Fruit fly (Drosophila melanogaster) whole organism, embryonic: Measurements from ENCODE around the gene CG32161.

Source experiments
- Atf3 ChIP-seq: fragments of 200-800 bp; sonication (Bioruptor generic); optimal IDR thresholded peaks from 3 replicates; lab custom pipeline; 2016; ENCODE audit warnings: missing biosample characterization, missing genetic modification characterization
- Blimp-1 ChIP-seq: fragments of 200-800 bp; sonication (Bioruptor generic); optimal IDR thresholded peaks from 3 replicates; lab custom pipeline; 2018; ENCODE audit warnings: missing biosample characterization, missing genetic modification characterization, mild to moderate bottlenecking, moderate library complexity, missing genetic modification reagents
- CG10431 ChIP-seq: fragments of 200-800 bp; sonication (Bioruptor generic); optimal IDR thresholded peaks from 3 replicates; lab custom pipeline; 2018; ENCODE audit warnings: missing biosample characterization, mild to moderate bottlenecking, missing genetic modification characterization
- CG10462 ChIP-seq: fragments of 200-800 bp; sonication (Bioruptor generic); optimal IDR thresholded peaks from 2 replicates; lab custom pipeline; 2016; ENCODE audit warnings: missing biosample characterization, missing genetic modification characterization
- CG10959 ChIP-seq: fragments of 200-800 bp; sonication (Bioruptor generic); IDR thresholded peaks from 2 replicates; pipeline ENCODE4 v1.3.6; 2022; ENCODE audit warnings: missing biosample characterization, missing genetic modification characterization
- CG12219 ChIP-seq: fragments of 200-800 bp; sonication (Bioruptor generic); optimal IDR thresholded peaks from 3 replicates; lab custom pipeline; 2018; ENCODE audit warnings: missing biosample characterization, mild to moderate bottlenecking, missing genetic modification characterization
- CG12299 ChIP-seq: fragments of 200-800 bp; sonication (Bioruptor generic); optimal IDR thresholded peaks from 2 replicates; lab custom pipeline; 2018; ENCODE audit warnings: missing biosample characterization, mild to moderate bottlenecking, missing genetic modification characterization
- CG12659 ChIP-seq: fragments of 200-800 bp; sonication (Bioruptor generic); optimal IDR thresholded peaks from 3 replicates; lab custom pipeline; 2017; ENCODE audit warnings: mild to moderate bottlenecking, missing biosample characterization, missing genetic modification reagents, missing genetic modification characterization
- CG13775 ChIP-seq: fragments of 200-800 bp; sonication (Bioruptor generic); optimal IDR thresholded peaks from 3 replicates; lab custom pipeline; 2017; ENCODE audit warnings: missing biosample characterization, mild to moderate bottlenecking, missing genetic modification characterization
- CG15479 ChIP-seq: fragments of 200-800 bp; sonication (Bioruptor generic); optimal IDR thresholded peaks from 3 replicates; lab custom pipeline; 2019; ENCODE audit warnings: missing biosample characterization, mild to moderate bottlenecking, missing genetic modification characterization, moderate library complexity
- CG17186 ChIP-seq: fragments of 200-800 bp; sonication (Bioruptor generic); optimal IDR thresholded peaks from 3 replicates; lab custom pipeline; 2017; ENCODE audit warnings: missing biosample characterization, missing genetic modification reagents, missing genetic modification characterization
- CG17612 ChIP-seq: fragments of 200-800 bp; sonication (Bioruptor generic); IDR thresholded peaks from 2 replicates; pipeline ENCODE4 v1.3.6; 2022; ENCODE audit warnings: missing biosample characterization, missing genetic modification characterization
- CG30020 ChIP-seq: fragments of 200-800 bp; optimal IDR thresholded peaks from 2 replicates; lab custom pipeline; 2019; ENCODE audit warnings: missing biosample characterization, mild to moderate bottlenecking, missing genetic modification characterization, moderate library complexity
- CG34422 ChIP-seq: fragments of 200-800 bp; sonication (Bioruptor generic); IDR thresholded peaks from 3 replicates; pipeline ENCODE4 v1.3.6; 2022; ENCODE audit warnings: missing biosample characterization, missing genetic modification characterization
- CG4617 ChIP-seq: fragments of 200-800 bp; sonication (Bioruptor generic); optimal IDR thresholded peaks from 3 replicates; lab custom pipeline; 2016; ENCODE audit warnings: missing biosample characterization, missing genetic modification characterization, borderline replicate concordance
- CG7928 ChIP-seq: fragments of 200-800 bp; sonication (Bioruptor generic); optimal IDR thresholded peaks from 2 replicates; lab custom pipeline; 2017; ENCODE audit warnings: missing biosample characterization, mild to moderate bottlenecking, missing genetic modification characterization
- CG7963 ChIP-seq: fragments of 200-800 bp; sonication (Bioruptor generic); IDR thresholded peaks from 3 replicates; pipeline ENCODE4 v1.3.6; 2022; ENCODE audit warnings: missing biosample characterization, missing genetic modification characterization; ENCODE audit not compliant: partially characterized antibody
- CG8944 ChIP-seq: fragments of 200-800 bp; sonication (Bioruptor generic); optimal IDR thresholded peaks from 3 replicates; lab custom pipeline; 2016; ENCODE audit warnings: missing biosample characterization, missing genetic modification characterization
- CG9932 ChIP-seq: fragments of 200-800 bp; sonication (Bioruptor generic); IDR thresholded peaks from 2 replicates; pipeline ENCODE4 v1.3.6; 2022; ENCODE audit warnings: missing biosample characterization, missing genetic modification characterization
- Chrac-16 ChIP-seq: fragments of 200-800 bp; sonication (Bioruptor generic); optimal IDR thresholded peaks from 3 replicates; lab custom pipeline; 2016; ENCODE audit warnings: missing biosample characterization, missing genetic modification characterization
- CrebB ChIP-seq: fragments of 200-800 bp; sonication (Bioruptor generic); optimal IDR thresholded peaks from 3 replicates; lab custom pipeline; 2018; ENCODE audit warnings: missing biosample characterization, mild to moderate bottlenecking, missing genetic modification characterization
- Dad ChIP-seq: fragments of 200-800 bp; sonication (Bioruptor generic); optimal IDR thresholded peaks from 3 replicates; lab custom pipeline; 2016; ENCODE audit warnings: missing biosample characterization, missing genetic modification characterization
- Fer3 ChIP-seq: fragments of 200-800 bp; sonication (Bioruptor generic); optimal IDR thresholded peaks from 2 replicates; lab custom pipeline; 2018; ENCODE audit warnings: missing biosample characterization, mild to moderate bottlenecking, missing genetic modification characterization, moderate library complexity
- Gsc ChIP-seq: fragments of 200-800 bp; sonication (Bioruptor generic); IDR thresholded peaks from 2 replicates; pipeline ENCODE4 v1.3.6; 2022; ENCODE audit warnings: missing biosample characterization, missing genetic modification characterization
- HLHmδ ChIP-seq: fragments of 200-800 bp; sonication (Bioruptor generic); optimal IDR thresholded peaks from 2 replicates; lab custom pipeline; 2018; ENCODE audit warnings: missing biosample characterization, mild to moderate bottlenecking, missing genetic modification characterization, moderate library complexity
- Hsf ChIP-seq: fragments of 200-800 bp; sonication (Bioruptor generic); optimal IDR thresholded peaks from 3 replicates; lab custom pipeline; 2016; ENCODE audit warnings: missing biosample characterization, missing genetic modification characterization
- Kr ChIP-seq: fragments of 200-800 bp; sonication (Bioruptor generic); optimal IDR thresholded peaks from 2 replicates; lab custom pipeline; 2017; ENCODE audit warnings: missing biosample characterization, mild to moderate bottlenecking, missing genetic modification characterization
- Myb ChIP-seq: fragments of 200-800 bp; sonication (Bioruptor generic); optimal IDR thresholded peaks from 2 replicates; lab custom pipeline; 2016; ENCODE audit warnings: missing biosample characterization, missing genetic modification characterization
- NC2α ChIP-seq: fragments of 200-800 bp; sonication (Bioruptor generic); optimal IDR thresholded peaks from 2 replicates; lab custom pipeline; 2016; ENCODE audit warnings: missing biosample characterization, missing genetic modification characterization
- Opbp ChIP-seq: fragments of 200-800 bp; sonication (Bioruptor generic); IDR thresholded peaks from 3 replicates; pipeline ENCODE4 v1.3.6; 2022; ENCODE audit warnings: missing biosample characterization, missing genetic modification characterization; ENCODE audit not compliant: partially characterized antibody
- PHDP ChIP-seq: fragments of 200-800 bp; sonication (Bioruptor generic); optimal IDR thresholded peaks from 3 replicates; lab custom pipeline; 2018; ENCODE audit warnings: missing biosample characterization, mild to moderate bottlenecking, missing genetic modification characterization, moderate library complexity
- Ravus ChIP-seq: fragments of 200-800 bp; sonication (Bioruptor generic); IDR thresholded peaks from 2 replicates; pipeline ENCODE4 v1.3.6; 2022; ENCODE audit warnings: missing biosample characterization, missing genetic modification characterization
- bab2 ChIP-seq: fragments of 200-800 bp; sonication (Bioruptor generic); optimal IDR thresholded peaks from 2 replicates; lab custom pipeline; 2016; ENCODE audit warnings: missing biosample characterization, missing genetic modification characterization
- chif ChIP-seq, 2 experiments: fragments of 200-800 bp; sonication (Bioruptor generic); optimal IDR thresholded peaks; 3 replicates each; lab custom pipeline; 2016; ENCODE audit warnings: missing biosample characterization in 2 of 2, missing genetic modification characterization in 2 of 2
- cwo ChIP-seq: fragments of 200-800 bp; sonication (Bioruptor generic); optimal IDR thresholded peaks from 3 replicates; lab custom pipeline; 2017; ENCODE audit warnings: missing biosample characterization, missing genetic modification characterization, mild to moderate bottlenecking, moderate library complexity, missing genetic modification reagents
- disco-r ChIP-seq: fragments of 200-800 bp; sonication (Bioruptor generic); optimal IDR thresholded peaks from 2 replicates; lab custom pipeline; 2016; ENCODE audit warnings: missing biosample characterization, missing genetic modification characterization
- dpn ChIP-seq, 2 experiments: fragments of 200-800 bp; sonication (Bioruptor generic); optimal IDR thresholded peaks; 3 replicates each; lab custom pipeline; 2016; ENCODE audit warnings: missing biosample characterization in 2 of 2, missing genetic modification characterization in 2 of 2
- esg ChIP-seq: fragments of 200-800 bp; sonication (Bioruptor generic); conservative IDR thresholded peaks from 2 replicates; pipeline ENCODE4 v1.3.6; 2022; ENCODE audit warnings: missing biosample characterization, missing genetic modification characterization
- fd96Cb ChIP-seq: fragments of 200-800 bp; sonication (Bioruptor generic); optimal IDR thresholded peaks from 2 replicates; lab custom pipeline; 2018; ENCODE audit warnings: missing biosample characterization, mild to moderate bottlenecking, missing genetic modification characterization, moderate library complexity
- grn ChIP-seq: fragments of 200-800 bp; sonication (Bioruptor generic); optimal IDR thresholded peaks from 3 replicates; lab custom pipeline; 2017; ENCODE audit warnings: missing biosample characterization, missing genetic modification characterization
- ham ChIP-seq: fragments of 200-800 bp; sonication (Bioruptor generic); IDR thresholded peaks from 2 replicates; pipeline ENCODE4 v1.3.6; 2022; ENCODE audit warnings: missing biosample characterization, missing genetic modification characterization
- hth ChIP-seq: fragments of >200 bp; optimal IDR thresholded peaks from 2 replicates; lab custom pipeline; 2017; ENCODE audit warnings: inconsistent platforms
- knrl ChIP-seq: fragments of 200-800 bp; sonication (Bioruptor generic); IDR thresholded peaks from 3 replicates; pipeline ENCODE4 v1.3.6; 2022; ENCODE audit warnings: missing biosample characterization, missing genetic modification characterization; ENCODE audit not compliant: partially characterized antibody
- maf-S ChIP-seq: fragments of 200-800 bp; sonication (Bioruptor generic); optimal IDR thresholded peaks from 2 replicates; lab custom pipeline; 2016; ENCODE audit warnings: missing biosample characterization, missing genetic modification characterization
- nerfin-2 ChIP-seq: fragments of 200-800 bp; sonication (Bioruptor generic); IDR thresholded peaks from 2 replicates; pipeline ENCODE4 v1.3.6; 2022; ENCODE audit warnings: missing biosample characterization, missing genetic modification characterization; ENCODE audit not compliant: partially characterized antibody
- prd ChIP-seq, 3 experiments: fragments of >200 bp in 2 of 3; fragments of 200-800 bp in 1 of 3; sonication (Bioruptor generic) in 1 of 3; optimal IDR thresholded peaks in 2 of 3; IDR thresholded peaks in 1 of 3; 2 replicates in 2 of 3; 3 replicates in 1 of 3; pipeline versions ENCODE4 v1.3.6 to Lab custom; 2017 to 2022; ENCODE audit warnings: missing biosample characterization in 1 of 3, missing genetic modification characterization in 1 of 3
- sima ChIP-seq: fragments of 200-800 bp; sonication (Bioruptor generic); optimal IDR thresholded peaks from 2 replicates; lab custom pipeline; 2016; ENCODE audit warnings: missing biosample characterization, missing genetic modification characterization
- tap ChIP-seq: fragments of 200-800 bp; optimal IDR thresholded peaks from 3 replicates; lab custom pipeline; 2019; ENCODE audit warnings: missing biosample characterization, mild to moderate bottlenecking, missing genetic modification characterization, moderate library complexity
- tx ChIP-seq: fragments of 200-800 bp; sonication (Bioruptor generic); optimal IDR thresholded peaks from 2 replicates; lab custom pipeline; 2016; ENCODE audit warnings: missing biosample characterization, missing genetic modification characterization

CG32161 gene

DNA sequence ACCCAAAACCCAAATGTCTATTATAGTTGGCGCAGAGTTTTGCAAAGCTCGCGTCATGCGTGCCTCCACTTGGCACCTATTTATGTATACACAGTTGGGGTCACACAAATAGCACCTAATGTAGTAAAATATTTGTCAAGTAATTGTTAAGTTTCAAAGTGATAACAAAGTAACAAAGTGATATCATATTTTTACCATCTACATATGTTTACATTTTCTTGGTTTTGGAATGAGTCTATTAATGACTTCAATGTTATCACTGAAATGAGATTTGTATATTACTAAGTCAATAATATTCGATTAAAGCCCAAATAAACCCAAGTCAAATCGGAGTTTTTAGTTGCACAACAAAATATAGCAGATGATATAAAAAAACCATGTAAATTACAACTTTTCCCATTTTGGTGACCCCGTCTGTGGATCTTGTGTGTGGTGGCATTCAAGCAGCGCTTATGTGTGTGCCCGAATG lies 26.5 kb downstream of the CG32161 start (continued):
- TF ChIP-seq chif (GFP tag; optimal IDR thresholded peaks at IDR 0.05; lab: Kevin White, UChicago) (peak; percentile 47 to 57), prd (optimal IDR thresholded peaks at IDR 0.05; lab: Kevin White, UChicago) (no peak), prd (GFP tag; IDR thresholded peaks at IDR 0.05; lab: Robert Waterston, UW) (peak; percentile 41; the same call in 2 of the 3 replicates), CG10959 (GFP tag; lab: Robert Waterston, UW) (no peak), CG12299 (tag; lab: Kevin White, UChicago) (peak; percentile 73), hth (lab: Kevin White, UChicago) (no peak), Ravus (no peak), Hsf (GFP tag; lab: Kevin White, UChicago) (peak; percentile 75), Fer3 (peak; percentile 67), CG12219 (GFP tag; lab: Kevin White, UChicago) (peak; percentile 76), CG17186 (GFP tag; lab: Kevin White, UChicago) (no peak), CrebB (peak; percentile 54), fd96Cb (peak; percentile 72), Dad (GFP tag; lab: Kevin White, UChicago) (peak; percentile 28), CG13775 (GFP tag; lab: Kevin White, UChicago) (peak; percentile 57), Opbp (no peak), HLHmδ (GFP tag; lab: Kevin White, UChicago) (no peak), esg (GFP tag; lab: Robert Waterston, UW) (peak; percentile 61), NC2α (GFP tag; lab: Kevin White, UChicago) (no peak), tx (peak; percentile 46), CG4617 (GFP tag; lab: Kevin White, UChicago) (peak; percentile 10), Chrac-16 (GFP tag; lab: Kevin White, UChicago) (peak; percentile 52), cwo (peak; percentile 64), dpn (GFP tag; optimal IDR thresholded peaks at IDR 0.05; lab: Kevin White, UChicago) (peak; percentile 21 to 55), Blimp-1 (GFP tag; lab: Kevin White, UChicago) (peak; percentile 65), CG10431 (no peak), Atf3 (GFP tag; lab: Kevin White, UChicago) (peak; percentile 38), CG12659 (GFP tag; lab: Kevin White, UChicago) (peak; percentile 87), bab2 (GFP tag; lab: Kevin White, UChicago) (peak; percentile 15), ham (GFP tag; lab: Robert Waterston, UW) (no peak), CG34422 (GFP tag; lab: Robert Waterston, UW) (no peak), PHDP (peak; percentile 84), tap (tag; lab: Kevin White, UChicago) (peak; percentile 68), Myb (GFP tag; lab: Kevin White, UChicago) (peak; percentile 53), knrl (no peak), CG15479 (GFP tag; lab: Kevin White, UChicago) (no peak), Kr (no peak), CG8944 (GFP tag; lab: Kevin White, UChicago) (peak; percentile 12), CG10462 (GFP tag; lab: Kevin White, UChicago) (peak; percentile 30), CG7928 (GFP tag; lab: Kevin White, UChicago) (peak; percentile 28), Gsc (GFP tag; lab: Robert Waterston, UW) (no peak), sima (no peak), CG9932 (0 out of 2 replicates have a peak, but pooled peaks have one; percentile 40), CG30020 (tag; lab: Kevin White, UChicago) (peak; percentile 10), grn (no peak), nerfin-2 (no peak), CG7963 (no peak), maf-S (GFP tag; lab: Kevin White, UChicago) (peak; percentile 52), disco-r (GFP tag; lab: Kevin White, UChicago) (peak; percentile 56), CG17612 (GFP tag; lab: Robert Waterston, UW) (no peak)
